Worm (Caenorhabditis elegans): ENCODE data around the gene T12G3.6.

- TF ChIP-seq aly-2 (tag; optimal IDR thresholded peaks at IDR 0.05) (no peak), nhr-237 (tag; optimal IDR thresholded peaks at IDR 0.05) (no peak), lin-39 (tag; optimal IDR thresholded peaks at IDR 0.05) (no peak), nhr-77 (tag; optimal IDR thresholded peaks at IDR 0.05) (no peak)
These were observed 5.9 kb upstream of the T12G3.6 start for ce11 chrIV:12036924-12037323.

Measured in whole organism, L2 larva.